Fruit fly (Drosophila melanogaster) whole organism, embryonic: ENCODE data around the gene Pink1.

ENCODE experiments used
- Aef1 ChIP-seq: fragments of 200-800 bp; sonication (Bioruptor generic); IDR thresholded peaks from 3 replicates; pipeline ENCODE4 v1.3.6; 2022; ENCODE audit warnings: missing biosample characterization, missing genetic modification characterization
- Atf-2 ChIP-seq: fragments of 200-800 bp; sonication (Bioruptor generic); optimal IDR thresholded peaks from 2 replicates; lab custom pipeline; 2016; ENCODE audit warnings: missing biosample characterization, missing genetic modification characterization
- CG10366 ChIP-seq: fragments of 200-800 bp; sonication (Bioruptor generic); IDR thresholded peaks from 2 replicates; pipeline ENCODE4 v1.3.6; 2022; ENCODE audit warnings: missing biosample characterization, missing genetic modification characterization
- CG10462 ChIP-seq: fragments of 200-800 bp; sonication (Bioruptor generic); optimal IDR thresholded peaks from 2 replicates; lab custom pipeline; 2016; ENCODE audit warnings: missing biosample characterization, missing genetic modification characterization
- CG10979 ChIP-seq: fragments of 200-800 bp; sonication (Bioruptor generic); optimal IDR thresholded peaks from 2 replicates; lab custom pipeline; 2018; ENCODE audit warnings: missing biosample characterization, mild to moderate bottlenecking, missing genetic modification characterization, moderate library complexity
- CG11085 ChIP-seq: fragments of 200-800 bp; sonication (Bioruptor generic); IDR thresholded peaks from 2 replicates; pipeline ENCODE4 v1.3.6; 2022; ENCODE audit warnings: missing biosample characterization, missing genetic modification characterization
- CG11247 ChIP-seq: fragments of 200-800 bp; sonication (Bioruptor generic); IDR thresholded peaks from 2 replicates; pipeline ENCODE4 v1.3.6; 2022; ENCODE audit warnings: missing biosample characterization, missing genetic modification characterization
- CG11504 ChIP-seq: fragments of 200-800 bp; sonication (Bioruptor generic); optimal IDR thresholded peaks from 3 replicates; lab custom pipeline; 2019; ENCODE audit warnings: missing biosample characterization, mild to moderate bottlenecking, missing genetic modification characterization, moderate library complexity
- CG12155 ChIP-seq: fragments of 200-800 bp; sonication (Bioruptor generic); optimal IDR thresholded peaks from 3 replicates; lab custom pipeline; 2016; ENCODE audit warnings: missing biosample characterization, missing genetic modification characterization
- CG12219 ChIP-seq: fragments of 200-800 bp; sonication (Bioruptor generic); optimal IDR thresholded peaks from 3 replicates; lab custom pipeline; 2018; ENCODE audit warnings: missing biosample characterization, mild to moderate bottlenecking, missing genetic modification characterization
- CG14441 ChIP-seq: fragments of 200-800 bp; sonication (Bioruptor generic); IDR thresholded peaks from 2 replicates; pipeline ENCODE4 v1.3.6; 2022; ENCODE audit warnings: missing biosample characterization, missing genetic modification characterization
- CG14667 ChIP-seq: fragments of 200-800 bp; sonication (Bioruptor generic); IDR thresholded peaks from 2 replicates; pipeline ENCODE4 v1.3.6; 2022; ENCODE audit warnings: missing biosample characterization, missing genetic modification characterization
- CG15073 ChIP-seq: fragments of 200-800 bp; sonication (Bioruptor generic); optimal IDR thresholded peaks from 2 replicates; lab custom pipeline; 2016; ENCODE audit warnings: missing biosample characterization, missing genetic modification characterization
- CG16779 ChIP-seq: fragments of 200-800 bp; sonication (Bioruptor generic); IDR thresholded peaks from 2 replicates; pipeline ENCODE4 v1.3.6; 2022; ENCODE audit warnings: missing biosample characterization, missing genetic modification characterization
- CG2116 ChIP-seq: fragments of 200-800 bp; sonication (Bioruptor generic); optimal IDR thresholded peaks from 3 replicates; lab custom pipeline; 2018; ENCODE audit warnings: missing biosample characterization, mild to moderate bottlenecking, missing genetic modification characterization
- CG2129 ChIP-seq: fragments of 200-800 bp; sonication (Bioruptor generic); IDR thresholded peaks from 2 replicates; pipeline ENCODE4 v1.3.6; 2022; ENCODE audit warnings: missing biosample characterization, missing genetic modification characterization; ENCODE audit not compliant: partially characterized antibody
- CG2202 ChIP-seq: fragments of 200-800 bp; sonication (Bioruptor generic); optimal IDR thresholded peaks from 2 replicates; lab custom pipeline; 2018; ENCODE audit warnings: missing biosample characterization, mild to moderate bottlenecking, missing genetic modification characterization
- CG2712 ChIP-seq: fragments of 200-800 bp; optimal IDR thresholded peaks from 3 replicates; lab custom pipeline; 2019; ENCODE audit warnings: missing biosample characterization, mild to moderate bottlenecking, missing genetic modification characterization, moderate library complexity
- CG34376 ChIP-seq: fragments of 200-800 bp; sonication (Bioruptor generic); optimal IDR thresholded peaks from 2 replicates; lab custom pipeline; 2018; ENCODE audit warnings: missing biosample characterization, mild to moderate bottlenecking, missing genetic modification characterization
- CG4360 ChIP-seq: fragments of 200-800 bp; sonication (Bioruptor generic); IDR thresholded peaks from 2 replicates; pipeline ENCODE4 v1.3.6; 2022; ENCODE audit warnings: missing biosample characterization, missing genetic modification characterization
- CG6765 ChIP-seq: fragments of 200-800 bp; sonication (Bioruptor generic); optimal IDR thresholded peaks from 3 replicates; lab custom pipeline; 2017; ENCODE audit warnings: missing biosample characterization, mild to moderate bottlenecking, missing genetic modification characterization
- CG9437 ChIP-seq: fragments of 200-800 bp; sonication (Bioruptor generic); optimal IDR thresholded peaks from 2 replicates; lab custom pipeline; 2018; ENCODE audit warnings: missing biosample characterization, mild to moderate bottlenecking, missing genetic modification characterization
- CG9876 ChIP-seq: fragments of 200-800 bp; sonication (Bioruptor generic); optimal IDR thresholded peaks from 2 replicates; lab custom pipeline; 2016; ENCODE audit warnings: missing biosample characterization, missing genetic modification characterization
- Camta ChIP-seq: fragments of 200-800 bp; sonication (Bioruptor generic); optimal IDR thresholded peaks from 2 replicates; lab custom pipeline; 2016; ENCODE audit warnings: missing biosample characterization, missing genetic modification characterization
- H15 ChIP-seq: fragments of 200-800 bp; sonication (Bioruptor generic); IDR thresholded peaks from 3 replicates; pipeline ENCODE4 v1.3.6; 2022; ENCODE audit warnings: missing biosample characterization, missing genetic modification characterization
- HLH3B ChIP-seq: fragments of 200-800 bp; sonication (Bioruptor generic); IDR thresholded peaks from 2 replicates; pipeline ENCODE4 v1.3.6; 2022; ENCODE audit warnings: missing biosample characterization, missing genetic modification characterization
- Hand ChIP-seq: fragments of 200-800 bp; sonication (Bioruptor generic); optimal IDR thresholded peaks from 2 replicates; lab custom pipeline; 2017; ENCODE audit warnings: mild to moderate bottlenecking, missing biosample characterization, missing genetic modification reagents, missing genetic modification characterization
- Nf-YB ChIP-seq: fragments of 200-800 bp; sonication (Bioruptor generic); optimal IDR thresholded peaks from 3 replicates; lab custom pipeline; 2019; ENCODE audit warnings: missing biosample characterization, mild to moderate bottlenecking, missing genetic modification characterization, moderate library complexity
- Opbp ChIP-seq: fragments of 200-800 bp; sonication (Bioruptor generic); IDR thresholded peaks from 3 replicates; pipeline ENCODE4 v1.3.6; 2022; ENCODE audit warnings: missing biosample characterization, missing genetic modification characterization; ENCODE audit not compliant: partially characterized antibody
- Ravus ChIP-seq: fragments of 200-800 bp; sonication (Bioruptor generic); IDR thresholded peaks from 2 replicates; pipeline ENCODE4 v1.3.6; 2022; ENCODE audit warnings: missing biosample characterization, missing genetic modification characterization
- Vsx1 ChIP-seq: fragments of 200-800 bp; sonication (Bioruptor generic); optimal IDR thresholded peaks from 2 replicates; lab custom pipeline; 2017; ENCODE audit warnings: missing biosample characterization, mild to moderate bottlenecking, missing genetic modification characterization, missing genetic modification reagents
- cas ChIP-seq: fragments of 200-800 bp; sonication (Bioruptor generic); IDR thresholded peaks from 2 replicates; pipeline ENCODE4 v1.3.6; 2022; ENCODE audit warnings: missing biosample characterization, missing genetic modification characterization
- dan ChIP-seq: fragments of 200-800 bp; sonication (Bioruptor generic); IDR thresholded peaks from 2 replicates; pipeline ENCODE4 v1.3.6; 2022; ENCODE audit warnings: missing biosample characterization, missing genetic modification characterization
- dysf ChIP-seq: fragments of 200-800 bp; sonication (Bioruptor generic); IDR thresholded peaks from 3 replicates; pipeline ENCODE4 v1.3.6; 2022; ENCODE audit warnings: missing biosample characterization, missing genetic modification characterization
- eve ChIP-seq, 2 experiments: fragments of >200 bp; optimal IDR thresholded peaks; 2 replicates each; lab custom pipeline; 2017; ENCODE audit warnings: missing biosample characterization in 2 of 2, missing genetic modification characterization in 2 of 2
- fru ChIP-seq: fragments of >200 bp; optimal IDR thresholded peaks from 2 replicates; lab custom pipeline; 2017
- gcm ChIP-seq: fragments of 200-800 bp; sonication (Bioruptor generic); optimal IDR thresholded peaks from 2 replicates; lab custom pipeline; 2019; ENCODE audit warnings: missing biosample characterization, mild to moderate bottlenecking, missing genetic modification characterization, moderate library complexity
- her ChIP-seq: fragments of 200-800 bp; sonication (Bioruptor generic); optimal IDR thresholded peaks from 2 replicates; lab custom pipeline; 2016; ENCODE audit warnings: missing biosample characterization, missing genetic modification characterization
- jing ChIP-seq: fragments of 200-800 bp; sonication (Bioruptor generic); optimal IDR thresholded peaks from 2 replicates; lab custom pipeline; 2018; ENCODE audit warnings: missing biosample characterization, mild to moderate bottlenecking, missing genetic modification characterization
- kah ChIP-seq: fragments of 200-800 bp; sonication (Bioruptor generic); optimal IDR thresholded peaks from 2 replicates; lab custom pipeline; 2018; ENCODE audit warnings: missing biosample characterization, mild to moderate bottlenecking, missing genetic modification characterization
- klu ChIP-seq: fragments of 200-800 bp; sonication (Bioruptor generic); IDR thresholded peaks from 2 replicates; pipeline ENCODE4 v1.3.6; 2022; ENCODE audit warnings: missing biosample characterization, missing genetic modification characterization
- nom ChIP-seq: fragments of 200-800 bp; sonication (Bioruptor generic); optimal IDR thresholded peaks from 2 replicates; lab custom pipeline; 2017; ENCODE audit warnings: missing biosample characterization, missing genetic modification characterization, mild to moderate bottlenecking, moderate library complexity, missing genetic modification reagents
- pan ChIP-seq, 4 experiments: fragments of >200 bp in 3 of 4; fragments of 200-800 bp in 1 of 4; sonication (Bioruptor generic) in 1 of 4; optimal IDR thresholded peaks in 3 of 4; IDR thresholded peaks in 1 of 4; 2 replicates each; pipeline versions ENCODE4 v1.3.6 to Lab custom; 2017 to 2022; ENCODE audit warnings: missing biosample characterization in 2 of 4, missing genetic modification characterization in 2 of 4, mixed read lengths in 1 of 4
- sob ChIP-seq: fragments of 200-800 bp; sonication (Bioruptor generic); IDR thresholded peaks from 2 replicates; pipeline ENCODE4 v1.3.6; 2022; ENCODE audit warnings: missing biosample characterization, missing genetic modification characterization
- stwl ChIP-seq: fragments of 200-800 bp; sonication (Bioruptor generic); optimal IDR thresholded peaks from 3 replicates; lab custom pipeline; 2018; ENCODE audit warnings: missing biosample characterization, mild to moderate bottlenecking, missing genetic modification characterization, moderate library complexity
- sug ChIP-seq: fragments of 200-800 bp; optimal IDR thresholded peaks from 2 replicates; lab custom pipeline; 2019; ENCODE audit warnings: missing biosample characterization, mild to moderate bottlenecking, missing genetic modification characterization, moderate library complexity
- tap ChIP-seq: fragments of 200-800 bp; optimal IDR thresholded peaks from 3 replicates; lab custom pipeline; 2019; ENCODE audit warnings: missing biosample characterization, mild to moderate bottlenecking, missing genetic modification characterization, moderate library complexity
- vvl ChIP-seq: fragments of 200-800 bp; sonication (Bioruptor generic); IDR thresholded peaks from 2 replicates; pipeline ENCODE4 v1.3.6; 2022; ENCODE audit warnings: missing biosample characterization, missing genetic modification characterization
- zen2 ChIP-seq: fragments of 200-800 bp; sonication (Bioruptor generic); IDR thresholded peaks from 3 replicates; pipeline ENCODE4 v1.3.6; 2022; ENCODE audit warnings: missing biosample characterization, missing genetic modification characterization; ENCODE audit not compliant: partially characterized antibody
- zfh1 ChIP-seq: fragments of 200-800 bp; sonication (Bioruptor generic); IDR thresholded peaks from 3 replicates; pipeline ENCODE4 v1.3.6; 2022; ENCODE audit warnings: missing biosample characterization, missing genetic modification characterization

The Pink1 gene

dm6 chrX:6711295-6711694, 27.7 kb downstream of the Pink1 start (continued):
- peak; percentile 41 for TF ChIP-seq nom (GFP tag; lab: Kevin White, UChicago)
- peak; percentile 81 for TF ChIP-seq gcm (GFP tag; lab: Kevin White, UChicago)
- TF ChIP-seq dan (GFP tag; lab: Robert Waterston, UW): no peak
- TF ChIP-seq CG14667 (GFP tag; lab: Robert Waterston, UW): peak; percentile 44; the same call in 1 of the 2 replicates
- TF ChIP-seq CG2129 (GFP tag; lab: Robert Waterston, UW): no peak
- peak; percentile 66 for TF ChIP-seq CG9437 (GFP tag; lab: Kevin White, UChicago)
- TF ChIP-seq CG10366 (GFP tag; lab: Robert Waterston, UW): peak; percentile 58
- peak; percentile 86 for TF ChIP-seq CG14441 (GFP tag; lab: Robert Waterston, UW)
- peak; percentile 87 for TF ChIP-seq CG11504 (tag; lab: Kevin White, UChicago)
- no peak for TF ChIP-seq cas (GFP tag; lab: Robert Waterston, UW)
- TF ChIP-seq Atf-2: peak; percentile 69
- peak; percentile 30; the same call in 1 of the 3 replicates for TF ChIP-seq H15 (GFP tag; lab: Robert Waterston, UW)
- no peak for TF ChIP-seq stwl
- peak; percentile 35 for TF ChIP-seq Vsx1 (GFP tag; lab: Kevin White, UChicago)
- TF ChIP-seq CG2116: peak; percentile 41
- TF ChIP-seq kah (GFP tag; lab: Kevin White, UChicago): peak; percentile 30
- TF ChIP-seq CG4360: no peak
- TF ChIP-seq Hand (GFP tag; lab: Kevin White, UChicago): peak; percentile 83
- TF ChIP-seq CG11247: peak; percentile 62
- TF ChIP-seq zfh1 (GFP tag; lab: Robert Waterston, UW): peak; percentile 72
- peak; percentile 4 for TF ChIP-seq CG15073 (GFP tag; lab: Kevin White, UChicago)
- peak; percentile 54 for TF ChIP-seq CG6765 (GFP tag; lab: Kevin White, UChicago)
- no peak for TF ChIP-seq CG16779
- peak; percentile 21; the same call in 1 of the 2 replicates for TF ChIP-seq Ravus (GFP tag; lab: Robert Waterston, UW)
- no peak for TF ChIP-seq zen2 (GFP tag; lab: Robert Waterston, UW)
- peak; percentile 58 for TF ChIP-seq CG9876 (GFP tag; lab: Kevin White, UChicago)
- TF ChIP-seq jing (GFP tag; lab: Kevin White, UChicago): peak; percentile 67
- TF ChIP-seq sug (tag; lab: Kevin White, UChicago): peak; percentile 52
- peak; percentile 37 for TF ChIP-seq CG34376 (GFP tag; lab: Kevin White, UChicago)
- TF ChIP-seq vvl (GFP tag; lab: Robert Waterston, UW): peak; percentile 83
- peak; percentile 37; the same call in 1 of the 2 replicates for TF ChIP-seq klu (GFP tag; lab: Robert Waterston, UW)
- TF ChIP-seq Camta (GFP tag; lab: Kevin White, UChicago): peak; percentile 74
- peak; percentile 81 for TF ChIP-seq CG12219 (GFP tag; lab: Kevin White, UChicago)
- peak; percentile 64 for TF ChIP-seq CG12155 (GFP tag; lab: Kevin White, UChicago)
- peak; percentile 86 for TF ChIP-seq CG2712 (tag; lab: Kevin White, UChicago)
- no peak for TF ChIP-seq Opbp (GFP tag; lab: Robert Waterston, UW)
- peak; percentile 37 for TF ChIP-seq CG10462 (GFP tag; lab: Kevin White, UChicago)
- peak in 1 of 2 experiments; percentile 90 for TF ChIP-seq eve (GFP tag; optimal IDR thresholded peaks at IDR 0.05; lab: Kevin White, UChicago)
- peak; percentile 56 for TF ChIP-seq CG11085 (GFP tag; lab: Robert Waterston, UW)
- peak; percentile 84 for TF ChIP-seq HLH3B
- TF ChIP-seq sob (GFP tag; lab: Robert Waterston, UW): peak; percentile 74
- peak; percentile 61 for TF ChIP-seq Nf-YB
- TF ChIP-seq pan (optimal IDR thresholded peaks at IDR 0.05; lab: Kevin White, UChicago): no peak
- TF ChIP-seq pan (GFP tag; optimal IDR thresholded peaks at IDR 0.05 in 1 of 2, IDR thresholded peaks at IDR 0.05 in 1 of 2): peak in 1 of 2 experiments; percentile 78
- peak; percentile 80 for TF ChIP-seq her (GFP tag; lab: Kevin White, UChicago)
- TF ChIP-seq dysf: peak; percentile 87
- TF ChIP-seq Aef1: peak; percentile 41; the same call in 1 of the 3 replicates
- peak; percentile 78 for TF ChIP-seq tap (tag; lab: Kevin White, UChicago)
- peak; percentile 83 for TF ChIP-seq CG10979
- TF ChIP-seq fru: no peak
- TF ChIP-seq CG2202 (tag; lab: Kevin White, UChicago): peak; percentile 45
